Fruit fly (Drosophila melanogaster) whole organism: Measurements from ENCODE around the gene betaTub85D.

Experiments used
- CG8478 ChIP-seq: fragments of >200 bp; optimal IDR thresholded peaks from 2 replicates; lab custom pipeline; 2018; ENCODE audit warnings: inconsistent platforms
- Dll ChIP-seq: fragments of >200 bp; optimal IDR thresholded peaks from 2 replicates; lab custom pipeline; 2017
- EcR ChIP-seq, 2 experiments: fragments of >200 bp; optimal IDR thresholded peaks; 2 replicates each; lab custom pipeline; 2017; ENCODE audit warnings: missing biosample characterization in 2 of 2, missing genetic modification characterization in 2 of 2, missing genetic modification reagents in 2 of 2
- pan ChIP-seq: fragments of >200 bp; optimal IDR thresholded peaks from 2 replicates; lab custom pipeline; 2017
- psq ChIP-seq: fragments of >200 bp; optimal IDR thresholded peaks from 2 replicates; lab custom pipeline; 2017
- usp ChIP-seq: fragments of >200 bp; optimal IDR thresholded peaks from 2 replicates; lab custom pipeline; 2017; ENCODE audit warnings: missing biosample characterization, missing genetic modification characterization, mixed read lengths

Gene betaTub85D

dm6 chr3R:9393542-9394025 lies 16.5 kb downstream of the betaTub85D start:
- TF ChIP-seq psq (lab: Kevin White, UChicago) (no peak), usp (GFP tag; lab: Kevin White, UChicago) (no peak)

- no peak for TF ChIP-seq usp (GFP tag; lab: Kevin White, UChicago)
- no peak for TF ChIP-seq CG8478 (lab: Kevin White, UChicago)
- TF ChIP-seq Dll (lab: Kevin White, UChicago): no peak
- TF ChIP-seq EcR (GFP tag; optimal IDR thresholded peaks at IDR 0.05; lab: Kevin White, UChicago): no peak
- TF ChIP-seq psq (lab: Kevin White, UChicago): no peak
- TF ChIP-seq pan (lab: Kevin White, UChicago): no peak
Observed at dm6 chr3R:9392421-9392820, 17.7 kb downstream of the betaTub85D start.

dm6 chr3R:9390201-9390600 lies 19.9 kb downstream of the betaTub85D start:
- TF ChIP-seq Dll (lab: Kevin White, UChicago) (no peak), psq (lab: Kevin White, UChicago) (no peak), pan (lab: Kevin White, UChicago) (no peak), EcR (GFP tag; optimal IDR thresholded peaks at IDR 0.05; lab: Kevin White, UChicago) (no peak), usp (GFP tag; lab: Kevin White, UChicago) (no peak), CG8478 (lab: Kevin White, UChicago) (no peak)

dm6 chr3R:9388972-9389371 lies 21.1 kb downstream of the betaTub85D start:
- TF ChIP-seq usp (GFP tag; lab: Kevin White, UChicago) (no peak), EcR (GFP tag; optimal IDR thresholded peaks at IDR 0.05; lab: Kevin White, UChicago) (no peak), CG8478 (lab: Kevin White, UChicago) (no peak), Dll (lab: Kevin White, UChicago) (no peak), psq (lab: Kevin White, UChicago) (no peak), pan (lab: Kevin White, UChicago) (no peak)

- TF ChIP-seq pan (lab: Kevin White, UChicago) (no peak), psq (lab: Kevin White, UChicago) (no peak), Dll (lab: Kevin White, UChicago) (no peak), CG8478 (lab: Kevin White, UChicago) (no peak), usp (GFP tag; lab: Kevin White, UChicago) (no peak), EcR (GFP tag; optimal IDR thresholded peaks at IDR 0.05; lab: Kevin White, UChicago) (no peak)
Observed at dm6 chr3R:9388321-9388720, 21.8 kb downstream of the betaTub85D start.

dm6 chr3R:9387634-9388033 lies 22.4 kb downstream of the betaTub85D start:
- TF ChIP-seq psq (lab: Kevin White, UChicago) (no peak), usp (GFP tag; lab: Kevin White, UChicago) (no peak), Dll (lab: Kevin White, UChicago) (no peak), pan (lab: Kevin White, UChicago) (no peak), CG8478 (lab: Kevin White, UChicago) (no peak), EcR (GFP tag; optimal IDR thresholded peaks at IDR 0.05; lab: Kevin White, UChicago) (no peak)

- TF ChIP-seq usp (GFP tag; lab: Kevin White, UChicago) (no peak), pan (lab: Kevin White, UChicago) (no peak), EcR (GFP tag; optimal IDR thresholded peaks at IDR 0.05; lab: Kevin White, UChicago) (no peak), psq (lab: Kevin White, UChicago) (no peak), CG8478 (lab: Kevin White, UChicago) (no peak), Dll (lab: Kevin White, UChicago) (no peak)
Observed at dm6 chr3R:9385987-9386386, 24.1 kb downstream of the betaTub85D start.

dm6 chr3R:9380970-9381369 lies 29.1 kb downstream of the betaTub85D start:
- TF ChIP-seq psq (lab: Kevin White, UChicago) (no peak), EcR (GFP tag; optimal IDR thresholded peaks at IDR 0.05; lab: Kevin White, UChicago) (no peak), Dll (lab: Kevin White, UChicago) (no peak), pan (lab: Kevin White, UChicago) (no peak), usp (GFP tag; lab: Kevin White, UChicago) (no peak), CG8478 (lab: Kevin White, UChicago) (no peak)

dm6 chr3R:9378644-9379411 lies 31.3 kb downstream of the betaTub85D start:
- TF ChIP-seq psq (lab: Kevin White, UChicago): no peak
- TF ChIP-seq pan (lab: Kevin White, UChicago): peak; percentile 64
- TF ChIP-seq usp (GFP tag; lab: Kevin White, UChicago): no peak
- peak; percentile 61 for TF ChIP-seq Dll (lab: Kevin White, UChicago)

- TF ChIP-seq EcR (GFP tag; optimal IDR thresholded peaks at IDR 0.05; lab: Kevin White, UChicago) (peak in 1 of 2 experiments; percentile 3), pan (lab: Kevin White, UChicago) (no peak)
Observed at dm6 chr3R:9376789-9377188, 33.3 kb downstream of the betaTub85D start.

- no peak for TF ChIP-seq psq (lab: Kevin White, UChicago)
- no peak for TF ChIP-seq CG8478 (lab: Kevin White, UChicago)
- no peak for TF ChIP-seq usp (GFP tag; lab: Kevin White, UChicago)
- TF ChIP-seq Dll (lab: Kevin White, UChicago): no peak
- TF ChIP-seq pan (lab: Kevin White, UChicago): no peak
- no peak for TF ChIP-seq EcR (GFP tag; optimal IDR thresholded peaks at IDR 0.05; lab: Kevin White, UChicago)
Observed at dm6 chr3R:9370413-9370812, 39.7 kb downstream of the betaTub85D start.
